Fruit fly (Drosophila melanogaster): ENCODE measurements around the gene CG12985.

Gene CG12985

DNA sequence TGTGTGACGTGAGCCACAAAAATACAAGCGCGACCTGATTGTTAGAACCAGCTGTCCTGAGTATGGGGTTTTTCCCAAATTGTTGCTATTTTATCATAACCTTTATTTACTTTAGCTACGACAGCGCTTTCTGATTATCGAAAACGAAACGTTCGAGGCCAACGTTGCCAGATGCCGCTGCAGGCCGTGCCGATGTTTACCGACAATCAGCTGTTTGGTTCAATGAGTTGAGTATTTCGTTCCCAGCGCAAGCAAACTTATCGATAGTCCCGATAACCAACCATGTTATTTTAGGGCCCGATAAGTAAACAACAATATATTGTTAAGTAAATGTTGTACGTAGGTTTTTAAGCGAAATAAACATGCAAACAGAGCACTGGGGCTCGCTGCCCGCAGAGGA, 33.3 kb upstream of the CG12985 start, which contains the start of the genes CG15814 and Spt7 (continued):
- no peak for TF ChIP-seq H15 (GFP tag; IDR thresholded peaks at IDR 0.05)
- no peak for TF ChIP-seq Ssrp (tag; optimal IDR thresholded peaks at IDR 0.05)
- TF ChIP-seq klu (GFP tag; IDR thresholded peaks at IDR 0.05): no peak
- no peak for TF ChIP-seq CG10565 (GFP tag; optimal IDR thresholded peaks at IDR 0.05)
- no peak for TF ChIP-seq toy (GFP tag; IDR thresholded peaks at IDR 0.05)
- no peak for TF ChIP-seq crc (GFP tag; optimal IDR thresholded peaks at IDR 0.05)
- TF ChIP-seq CG7987 (GFP tag; optimal IDR thresholded peaks at IDR 0.05): peak; percentile 40
- peak; percentile 84 for TF ChIP-seq hbn (GFP tag; IDR thresholded peaks at IDR 0.05; ENCODE audit: partially characterized antibody)
- no peak for TF ChIP-seq sc (optimal IDR thresholded peaks at IDR 0.05)
- no peak for TF ChIP-seq sc (GFP tag; optimal IDR thresholded peaks at IDR 0.05)
- 0 out of 2 replicates have a peak, but pooled peaks have one; percentile 24 for TF ChIP-seq ara (GFP tag; IDR thresholded peaks at IDR 0.05)
- TF ChIP-seq gfzf (GFP tag; optimal IDR thresholded peaks at IDR 0.05): peak; percentile 26
- peak; percentile 58; the same call in 2 of the 3 replicates for TF ChIP-seq croc (GFP tag; conservative IDR thresholded peaks at IDR 0.05)
- TF ChIP-seq Dfd (GFP tag; optimal IDR thresholded peaks at IDR 0.05): no peak
- no peak for TF ChIP-seq CG4730 (GFP tag; IDR thresholded peaks at IDR 0.05)
- no peak for TF ChIP-seq Dip3 (GFP tag; optimal IDR thresholded peaks at IDR 0.05)
- TF ChIP-seq bbx (GFP tag; IDR thresholded peaks at IDR 0.05; ENCODE audit: partially characterized antibody): peak; percentile 92
- TF ChIP-seq CG7839 (tag; optimal IDR thresholded peaks at IDR 0.05): no peak
- TF ChIP-seq Ets97D (GFP tag; optimal IDR thresholded peaks at IDR 0.05): peak; percentile 47
- peak; percentile 34 for TF ChIP-seq Lhr (GFP tag; optimal IDR thresholded peaks at IDR 0.05)
- peak; percentile 63 for TF ChIP-seq Doc3 (GFP tag; IDR thresholded peaks at IDR 0.05; ENCODE audit: partially characterized antibody)
- no peak for TF ChIP-seq CG32772 (GFP tag; IDR thresholded peaks at IDR 0.05)
- TF ChIP-seq CG17912 (GFP tag; optimal IDR thresholded peaks at IDR 0.05): no peak
- no peak for TF ChIP-seq Dip2 (GFP tag; IDR thresholded peaks at IDR 0.05)
- TF ChIP-seq CG9817 (tag; optimal IDR thresholded peaks at IDR 0.05): peak; percentile 13
- TF ChIP-seq CG1024 (GFP tag; IDR thresholded peaks at IDR 0.05): no peak
- no peak for TF ChIP-seq sim (GFP tag; IDR thresholded peaks at IDR 0.05)
- TF ChIP-seq caup (GFP tag; optimal IDR thresholded peaks at IDR 0.05; ENCODE audit: severe bottlenecking): peak; percentile 47
- no peak for TF ChIP-seq Sox102F (GFP tag; optimal IDR thresholded peaks at IDR 0.05)
- TF ChIP-seq CoRest (tag; optimal IDR thresholded peaks at IDR 0.05): peak; percentile 36
- peak; percentile 85 for TF ChIP-seq Dref (GFP tag; IDR thresholded peaks at IDR 0.05)
- TF ChIP-seq CG7556 (GFP tag; optimal IDR thresholded peaks at IDR 0.05): no peak
- no peak; the same call in 1 of the 2 replicates for TF ChIP-seq Adf1 (GFP tag; IDR thresholded peaks at IDR 0.05)
- peak; percentile 81 for TF ChIP-seq sens (GFP tag)
- TF ChIP-seq CG8089 (GFP tag; optimal IDR thresholded peaks at IDR 0.05): peak; percentile 12
- no peak for TF ChIP-seq otp (GFP tag; IDR thresholded peaks at IDR 0.05)
- no peak for TF ChIP-seq ac (GFP tag; optimal IDR thresholded peaks at IDR 0.05)
- no peak for TF ChIP-seq jumu (GFP tag; optimal IDR thresholded peaks at IDR 0.05)
- TF ChIP-seq Deaf1 (tag; optimal IDR thresholded peaks at IDR 0.05): no peak
- peak; percentile 31 for TF ChIP-seq CG13424 (tag; optimal IDR thresholded peaks at IDR 0.05)
- TF ChIP-seq CG2712 (tag; optimal IDR thresholded peaks at IDR 0.05): peak; percentile 44
- no peak for TF ChIP-seq jing (GFP tag; optimal IDR thresholded peaks at IDR 0.05)
- peak in 1 of 2 experiments; percentile 2 for TF ChIP-seq bsh (GFP tag; optimal IDR thresholded peaks at IDR 0.05)
- TF ChIP-seq CG4707 (GFP tag; optimal IDR thresholded peaks at IDR 0.05): no peak
- TF ChIP-seq da (GFP tag; optimal IDR thresholded peaks at IDR 0.05): no peak
- TF ChIP-seq pfk (GFP tag; optimal IDR thresholded peaks at IDR 0.05): peak; percentile 62
- TF ChIP-seq Eip74EF (GFP tag; optimal IDR thresholded peaks at IDR 0.05): no peak
- TF ChIP-seq Lpt (GFP tag; optimal IDR thresholded peaks at IDR 0.05): no peak
- TF ChIP-seq emc (GFP tag; optimal IDR thresholded peaks at IDR 0.05): no peak
- no peak for TF ChIP-seq Optix (GFP tag; IDR thresholded peaks at IDR 0.05)
- peak; percentile 31 for TF ChIP-seq CG17385 (GFP tag; optimal IDR thresholded peaks at IDR 0.05)

Data from whole organism, embryonic.